Fruit fly (Drosophila melanogaster): ENCODE measurements around the gene nero.

Gene nero

DNA sequence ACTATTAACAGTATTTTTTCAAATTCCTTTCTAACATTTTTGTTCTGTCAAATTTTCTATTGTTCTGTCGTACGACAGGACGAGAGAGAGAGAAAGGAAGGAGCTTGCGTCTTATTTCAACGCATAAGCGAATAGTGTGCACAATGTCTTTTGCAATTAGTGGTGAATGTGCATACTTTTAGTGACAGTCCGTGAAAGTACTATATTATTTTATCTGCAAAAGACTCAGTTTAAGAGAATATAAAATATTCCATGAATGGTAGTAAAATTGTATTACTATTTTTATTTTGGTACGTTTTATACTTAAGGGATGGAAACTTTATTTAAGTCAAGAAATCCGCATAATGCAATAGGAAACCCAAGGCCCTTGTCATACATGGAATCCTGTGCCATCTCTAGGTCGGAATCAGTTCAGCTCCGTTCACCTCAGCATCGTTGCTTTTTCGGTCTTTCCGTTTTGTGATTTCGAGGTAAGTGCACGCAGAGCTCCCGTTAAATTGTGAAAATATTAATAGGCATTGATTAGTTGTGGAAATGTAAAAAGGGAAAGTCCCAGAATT, 9.2 kb downstream of the nero start, which contains the start of gene eEF1alpha2:
Gene eEF1alpha2, plus strand, starts transcription at position 409 of the 560 bp plus-strand sequence.
- no peak for TF ChIP-seq EcR (GFP tag; optimal IDR thresholded peaks at IDR 0.05)
- TF ChIP-seq pan (optimal IDR thresholded peaks at IDR 0.05) = no peak
- no peak for TF ChIP-seq usp (GFP tag; optimal IDR thresholded peaks at IDR 0.05)
- no peak for TF ChIP-seq Dll (optimal IDR thresholded peaks at IDR 0.05)
- TF ChIP-seq psq (optimal IDR thresholded peaks at IDR 0.05) = no peak
- no peak for TF ChIP-seq CG8478 (optimal IDR thresholded peaks at IDR 0.05)

DNA sequence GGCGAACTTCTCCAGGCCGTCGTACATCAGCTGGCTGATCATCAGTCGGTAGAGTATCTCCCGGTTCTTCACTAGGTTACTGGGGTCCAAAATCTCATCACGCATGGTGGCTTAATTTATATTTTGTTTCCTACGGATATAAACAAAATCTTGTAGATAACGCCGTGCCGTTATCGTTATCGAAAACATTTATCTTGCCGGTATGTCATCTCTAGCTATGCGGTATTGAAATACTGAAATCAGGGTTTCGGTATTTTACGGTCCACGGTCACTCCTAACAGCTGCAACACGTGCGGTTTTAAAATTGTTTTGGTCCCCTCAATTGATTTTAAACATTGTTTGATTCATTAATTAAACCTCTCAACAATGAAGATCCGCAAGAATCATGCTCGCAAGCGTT, 10.6 kb downstream of the nero start, which contains the start of the genes CstF50 and CG11563:
Gene CstF50, minus strand, starts transcription at position 188 of the 400 bp plus-strand sequence.
Gene CG11563, plus strand, starts transcription at position 260 of the 400 bp plus-strand sequence.
- no peak for TF ChIP-seq pan (optimal IDR thresholded peaks at IDR 0.05)
- TF ChIP-seq psq (optimal IDR thresholded peaks at IDR 0.05) = no peak
- TF ChIP-seq EcR (GFP tag; optimal IDR thresholded peaks at IDR 0.05) = no peak
- no peak for TF ChIP-seq usp (GFP tag; optimal IDR thresholded peaks at IDR 0.05)
- no peak for TF ChIP-seq CG8478 (optimal IDR thresholded peaks at IDR 0.05)
- TF ChIP-seq Dll (optimal IDR thresholded peaks at IDR 0.05) = no peak

DNA sequence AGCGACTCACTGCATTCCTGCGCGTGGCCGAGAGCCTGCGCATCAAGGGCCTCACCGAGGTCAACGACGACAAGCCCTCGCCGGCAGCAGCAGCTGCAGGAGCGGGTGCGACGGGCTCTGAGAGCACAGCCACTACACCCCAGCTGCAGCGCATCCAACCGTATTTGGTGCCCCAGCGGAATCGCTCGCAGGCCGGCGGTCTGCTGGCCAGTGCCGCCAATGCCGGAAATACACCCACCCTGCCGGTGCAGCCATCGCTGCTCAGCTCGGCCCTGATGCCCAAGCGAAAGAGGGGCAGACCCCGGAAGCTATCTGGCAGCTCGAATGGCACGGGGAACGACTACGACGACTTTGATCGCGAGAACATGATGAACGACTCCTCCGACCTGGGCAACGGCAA, 19.6 kb downstream of the nero start:
- TF ChIP-seq psq (optimal IDR thresholded peaks at IDR 0.05) = no peak
- TF ChIP-seq CG8478 (optimal IDR thresholded peaks at IDR 0.05) = no peak
- no peak for TF ChIP-seq pan (optimal IDR thresholded peaks at IDR 0.05)
- no peak for TF ChIP-seq usp (GFP tag; optimal IDR thresholded peaks at IDR 0.05)
- no peak for TF ChIP-seq EcR (GFP tag; optimal IDR thresholded peaks at IDR 0.05)
- TF ChIP-seq Dll (optimal IDR thresholded peaks at IDR 0.05) = no peak

DNA sequence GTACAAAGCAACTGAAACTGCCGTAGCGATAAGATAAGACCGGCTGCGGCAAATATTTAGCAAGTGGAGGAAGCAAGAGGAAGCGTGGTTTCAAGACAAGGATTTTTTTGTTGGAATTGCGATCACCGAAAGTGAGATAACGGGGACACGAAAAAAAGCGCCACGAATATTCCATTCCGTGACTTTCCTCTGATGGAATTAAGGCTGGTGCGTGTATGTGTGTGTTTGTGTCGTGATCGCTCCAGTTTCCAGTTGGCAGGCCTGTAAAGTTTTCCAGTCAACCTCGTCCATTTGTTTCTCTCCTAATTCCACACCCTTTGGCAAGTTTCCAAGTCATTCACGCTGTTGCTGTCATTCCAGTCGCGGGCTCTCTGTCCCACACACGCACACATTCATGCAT, 21.1 kb downstream of the nero start:
- TF ChIP-seq CG8478 (optimal IDR thresholded peaks at IDR 0.05) (no peak), Dll (optimal IDR thresholded peaks at IDR 0.05) (no peak), usp (GFP tag; optimal IDR thresholded peaks at IDR 0.05) (no peak), psq (optimal IDR thresholded peaks at IDR 0.05) (no peak), pan (optimal IDR thresholded peaks at IDR 0.05) (no peak), EcR (GFP tag; optimal IDR thresholded peaks at IDR 0.05) (no peak)

DNA sequence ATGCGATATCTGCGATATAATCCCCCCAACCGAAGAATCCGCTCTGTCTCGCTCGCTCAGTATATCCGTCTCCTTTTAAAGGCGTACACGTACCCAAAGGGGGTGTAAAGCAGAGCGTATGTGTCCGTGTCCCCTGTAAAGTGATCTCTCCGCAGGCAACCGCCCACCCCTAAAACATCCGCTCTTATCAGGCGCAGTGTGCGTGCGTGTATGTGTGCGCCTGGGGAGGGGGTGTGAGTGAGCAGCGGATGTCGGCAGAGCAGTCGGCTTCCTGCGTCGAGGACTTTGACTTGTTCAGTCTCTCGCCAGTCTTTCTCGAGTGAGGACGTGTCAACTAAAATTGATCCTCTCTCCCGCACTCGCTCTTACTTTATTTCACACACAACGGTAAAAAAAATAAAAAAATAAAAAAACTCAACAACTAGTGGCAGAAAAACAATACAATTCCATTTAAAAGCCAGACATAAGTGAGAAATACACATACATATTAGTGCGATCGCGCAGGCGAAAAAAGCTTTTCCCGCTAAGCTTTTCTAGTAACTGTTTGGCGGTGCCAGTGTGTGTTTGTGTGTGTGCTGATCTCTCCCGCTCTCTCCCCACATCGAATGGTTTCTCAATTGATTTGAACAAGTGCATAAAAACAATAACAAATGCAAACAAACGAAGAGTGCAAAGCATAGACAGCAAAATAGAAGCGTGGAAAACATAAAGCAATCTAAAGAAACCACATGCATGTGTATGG, 21.7 kb downstream of the nero start:
- TF ChIP-seq Dll (optimal IDR thresholded peaks at IDR 0.05) (peak; percentile 32), EcR (GFP tag; optimal IDR thresholded peaks at IDR 0.05) (no peak)

DNA sequence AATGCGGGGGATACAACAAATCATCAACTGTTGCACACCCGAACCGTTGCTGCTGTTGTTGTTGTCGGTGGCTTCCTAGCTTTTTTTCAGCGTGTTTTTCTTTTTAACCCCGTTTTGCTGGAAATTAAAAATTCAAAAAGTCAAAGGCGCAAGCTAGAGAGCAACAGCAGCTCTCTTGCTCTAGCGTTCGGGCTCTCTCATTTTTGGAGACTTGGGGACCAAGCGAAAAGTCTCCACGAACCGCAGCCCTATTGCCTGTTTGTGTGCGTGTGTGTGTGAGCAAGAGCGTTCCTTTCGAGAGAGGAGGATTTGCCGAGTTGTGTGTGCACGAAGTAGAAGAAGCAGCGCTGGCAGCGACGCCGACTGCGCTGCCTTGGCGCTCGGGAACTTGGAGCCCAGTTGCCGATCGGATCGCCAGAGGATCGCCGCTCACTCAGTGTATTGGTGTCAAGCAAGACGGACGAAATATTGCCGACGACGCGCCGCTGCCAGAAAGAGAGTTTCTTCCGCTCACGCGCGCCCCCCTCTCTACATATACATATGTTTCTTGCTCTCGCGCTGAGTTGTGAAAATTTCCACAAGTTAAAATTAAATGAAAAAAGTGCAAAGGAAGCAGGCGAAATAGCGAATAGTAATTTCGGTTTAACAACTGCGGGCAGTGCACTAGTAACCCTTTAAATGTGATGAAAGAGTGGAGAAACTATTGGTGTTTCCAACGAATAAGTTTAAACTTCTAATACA, 22.6 kb downstream of the nero start:
- TF ChIP-seq psq (optimal IDR thresholded peaks at IDR 0.05) (no peak), pan (optimal IDR thresholded peaks at IDR 0.05) (no peak), Dll (optimal IDR thresholded peaks at IDR 0.05) (peak; percentile 91), EcR (GFP tag; optimal IDR thresholded peaks at IDR 0.05) (peak in 1 of 2 experiments; percentile 52), CG8478 (optimal IDR thresholded peaks at IDR 0.05) (no peak)

DNA sequence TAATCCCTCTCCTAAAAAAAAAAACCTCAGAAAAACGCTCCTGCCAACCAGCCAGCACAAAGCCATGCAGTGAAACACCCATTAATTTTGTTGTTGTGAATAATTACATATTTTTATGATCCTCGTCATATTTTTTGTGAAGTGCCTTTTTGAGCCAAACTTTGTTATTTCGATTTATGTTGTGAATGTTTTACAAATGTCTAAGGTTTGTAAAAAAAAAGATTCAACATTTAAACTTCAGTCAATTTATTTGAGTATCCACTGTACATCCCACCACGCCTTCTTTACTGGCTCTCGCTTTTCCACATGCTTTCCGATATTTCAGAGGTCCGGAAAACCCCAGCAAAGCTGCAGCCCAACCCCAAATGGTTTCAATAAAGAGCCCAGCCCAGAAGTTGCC, 23.2 kb downstream of the nero start:
- no peak for TF ChIP-seq pan (optimal IDR thresholded peaks at IDR 0.05)
- TF ChIP-seq psq (optimal IDR thresholded peaks at IDR 0.05) = no peak
- TF ChIP-seq usp (GFP tag; optimal IDR thresholded peaks at IDR 0.05) = no peak
- TF ChIP-seq EcR (GFP tag; optimal IDR thresholded peaks at IDR 0.05) = no peak
- TF ChIP-seq CG8478 (optimal IDR thresholded peaks at IDR 0.05) = no peak
- no peak for TF ChIP-seq Dll (optimal IDR thresholded peaks at IDR 0.05)

DNA sequence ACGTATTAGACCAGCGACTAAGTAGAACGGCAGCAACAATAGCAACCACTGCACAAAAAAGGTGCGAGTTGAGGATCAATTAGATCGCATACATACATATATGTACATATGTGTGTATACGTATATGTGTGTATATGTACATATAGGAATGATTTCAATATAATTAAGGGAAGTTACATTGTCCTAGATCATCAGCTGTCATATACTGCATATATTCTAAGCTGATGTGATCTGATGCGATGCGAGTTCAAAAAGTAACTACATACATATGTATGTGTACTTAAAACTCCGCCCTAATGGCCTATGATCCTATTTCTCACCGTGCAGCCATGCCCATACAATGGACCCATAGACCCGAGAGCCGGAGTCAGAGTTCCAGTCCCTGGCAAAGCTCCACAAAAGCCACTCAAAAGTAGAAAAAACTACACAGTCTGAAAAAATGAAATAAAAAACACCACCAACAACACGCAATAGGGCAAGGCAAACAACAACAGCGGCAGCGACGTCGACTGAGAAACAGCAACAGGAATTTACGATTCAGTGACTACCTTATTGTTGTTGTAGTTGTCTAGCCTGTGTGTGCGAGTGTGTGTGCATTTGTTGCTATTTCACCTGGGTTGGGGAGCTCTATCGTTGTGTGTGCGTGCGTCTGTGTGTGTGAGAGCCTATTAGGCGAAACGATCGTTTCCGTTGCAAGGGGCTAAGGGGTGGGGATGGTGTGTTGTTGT, 24.0 kb downstream of the nero start:
- TF ChIP-seq Dll (optimal IDR thresholded peaks at IDR 0.05) (no peak), pan (optimal IDR thresholded peaks at IDR 0.05) (no peak), CG8478 (optimal IDR thresholded peaks at IDR 0.05) (no peak), usp (GFP tag; optimal IDR thresholded peaks at IDR 0.05) (no peak), EcR (GFP tag; optimal IDR thresholded peaks at IDR 0.05) (no peak), psq (optimal IDR thresholded peaks at IDR 0.05) (no peak)

DNA sequence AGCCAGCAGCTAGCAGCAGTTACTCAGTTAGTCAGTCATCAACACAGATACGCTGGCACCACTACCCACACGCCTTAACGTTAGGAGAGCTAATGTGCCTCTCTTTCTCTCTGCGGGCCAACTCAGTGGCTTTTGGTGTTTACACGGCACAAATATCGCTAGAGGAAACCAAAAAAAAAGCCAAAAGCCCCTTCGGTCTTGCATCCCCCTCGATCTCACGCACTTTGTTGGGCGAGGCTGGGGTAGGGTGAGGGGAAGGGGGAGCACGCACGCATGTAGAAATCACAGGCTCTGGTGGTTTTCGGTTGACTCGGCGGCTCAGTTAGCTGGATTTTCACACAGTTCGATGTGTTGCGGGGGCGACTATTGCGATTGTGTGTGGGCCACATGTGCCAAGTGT, 25.4 kb downstream of the nero start:
- TF ChIP-seq EcR (GFP tag; optimal IDR thresholded peaks at IDR 0.05) (no peak), psq (optimal IDR thresholded peaks at IDR 0.05) (no peak), usp (GFP tag; optimal IDR thresholded peaks at IDR 0.05) (no peak), Dll (optimal IDR thresholded peaks at IDR 0.05) (no peak), pan (optimal IDR thresholded peaks at IDR 0.05) (no peak), CG8478 (optimal IDR thresholded peaks at IDR 0.05) (no peak)

DNA sequence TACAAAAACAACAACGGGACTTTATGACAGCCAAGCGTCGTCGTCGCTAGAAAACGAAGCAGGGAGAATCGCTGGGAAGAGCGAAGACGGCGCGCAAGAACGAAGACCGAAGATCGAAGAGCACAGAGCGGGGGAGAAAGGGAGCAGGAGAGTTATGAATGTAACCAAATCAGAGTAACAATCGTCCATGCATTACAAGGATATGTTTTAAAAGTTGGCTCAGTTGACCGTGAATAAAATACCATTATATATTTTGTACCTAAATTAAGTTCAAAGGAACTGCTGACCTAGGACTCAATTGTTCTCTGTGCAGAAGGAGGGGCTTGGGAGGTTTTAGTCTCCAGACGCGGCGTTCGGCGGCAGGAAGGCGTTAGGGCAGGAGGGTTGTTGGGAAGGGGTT, 25.9 kb downstream of the nero start:
- no peak for TF ChIP-seq Dll (optimal IDR thresholded peaks at IDR 0.05)
- no peak for TF ChIP-seq CG8478 (optimal IDR thresholded peaks at IDR 0.05)
- no peak for TF ChIP-seq EcR (GFP tag; optimal IDR thresholded peaks at IDR 0.05)
- TF ChIP-seq usp (GFP tag; optimal IDR thresholded peaks at IDR 0.05) = no peak
- TF ChIP-seq pan (optimal IDR thresholded peaks at IDR 0.05) = no peak
- TF ChIP-seq psq (optimal IDR thresholded peaks at IDR 0.05) = no peak

DNA sequence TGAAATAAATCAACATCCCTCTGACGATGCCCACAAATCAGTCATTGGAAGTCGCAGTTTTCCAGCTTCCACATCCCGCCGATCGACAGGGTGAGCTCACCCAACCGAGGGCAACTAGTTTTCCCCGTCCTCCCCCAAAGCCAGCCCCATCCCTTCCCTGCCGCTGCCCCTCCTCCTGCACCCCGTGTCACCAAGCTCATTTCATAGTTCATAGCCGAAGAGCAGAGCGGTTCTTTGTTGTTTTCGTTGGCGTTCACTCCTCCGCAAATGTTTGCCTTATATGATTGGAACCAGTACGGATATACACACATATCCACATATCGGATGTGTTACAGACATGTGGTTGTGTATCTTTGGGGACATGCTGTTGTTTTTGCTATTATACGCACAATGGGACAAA, 27.2 kb downstream of the nero start:
- TF ChIP-seq pan (optimal IDR thresholded peaks at IDR 0.05) (no peak), Dll (optimal IDR thresholded peaks at IDR 0.05) (no peak), CG8478 (optimal IDR thresholded peaks at IDR 0.05) (no peak), EcR (GFP tag; optimal IDR thresholded peaks at IDR 0.05) (no peak), usp (GFP tag; optimal IDR thresholded peaks at IDR 0.05) (no peak), psq (optimal IDR thresholded peaks at IDR 0.05) (no peak)
